Worm (Caenorhabditis elegans): ENCODE measurements around the gene Y42A5A.5.

- TF ChIP-seq flt-1 (GFP tag; IDR thresholded peaks at IDR 0.05) (no peak), ztf-29 (GFP tag; IDR thresholded peaks at IDR 0.05) (no peak), med-1 (GFP tag; optimal IDR thresholded peaks at IDR 0.05; ENCODE audit: insufficient read depth) (no peak)
Observed at ce11 chrV:11095873-11096272, 13.7 kb downstream of the Y42A5A.5 start, which contains the start of gene Y42A5A.3.
